Worm (Caenorhabditis elegans): Measurements from ENCODE around the gene Y73B6BL.270.
A peak's percentile ranks its signal among the peaks of the same experiment; 100 is the strongest.

Gene Y73B6BL.270

ce11 chrIV:6333915-6334314 is 31.2 kb upstream of the Y73B6BL.270 start, which contains the start of gene blos-2:
blos-2 (plus strand) TSS chrIV:6334215.
- TF ChIP-seq attf-4 (tag; optimal IDR thresholded peaks at IDR 0.05) (no peak), saeg-2 (GFP tag; IDR thresholded peaks at IDR 0.05) (no peak), dmd-6 (GFP tag; IDR thresholded peaks at IDR 0.05) (no peak), ceh-20 (GFP tag; IDR thresholded peaks at IDR 0.05) (no peak), zfp-3 (GFP tag; conservative IDR thresholded peaks at IDR 0.05) (no peak), nhr-10 (tag; optimal IDR thresholded peaks at IDR 0.05) (no peak), mdl-1 (tag; optimal IDR thresholded peaks at IDR 0.05) (no peak), lin-38 (GFP tag; IDR thresholded peaks at IDR 0.05) (no peak; the same call in 1 of the 2 replicates), ceh-32 (tag; optimal IDR thresholded peaks at IDR 0.05; ENCODE audit: poor library complexity) (no peak), mes-2 (tag; optimal IDR thresholded peaks at IDR 0.05; ENCODE audit: poor library complexity, severe bottlenecking) (no peak), daf-12 (tag; optimal IDR thresholded peaks at IDR 0.05) (no peak), unc-130 (GFP tag; optimal IDR thresholded peaks at IDR 0.05) (no peak)

ce11 chrIV:6335908-6336307 is 29.2 kb upstream of the Y73B6BL.270 start, which contains the start of gene mif-4:
mif-4 (minus strand) TSS chrIV:6335994.
- TF ChIP-seq nhr-237 (tag; optimal IDR thresholded peaks at IDR 0.05) (no peak), pha-4 (GFP tag; IDR thresholded peaks at IDR 0.05) (no peak), pha-4 (tag; optimal IDR thresholded peaks at IDR 0.05) (peak; percentile 24), unc-62 (GFP tag; optimal IDR thresholded peaks at IDR 0.05 in 1 of 2) (peak in 1 of 2 experiments; percentile 43), unc-62 (tag; optimal IDR thresholded peaks at IDR 0.05) (no peak), lir-3 (tag; optimal IDR thresholded peaks at IDR 0.05) (no peak), mdl-1 (tag; optimal IDR thresholded peaks at IDR 0.05) (peak in 1 of 2 experiments; percentile 12), hlh-30 (tag; optimal IDR thresholded peaks at IDR 0.05; ENCODE audit: insufficient read depth) (no peak)

ce11 chrIV:6336748-6337147 is 28.4 kb upstream of the Y73B6BL.270 start:
- TF ChIP-seq dve-1 (tag; optimal IDR thresholded peaks at IDR 0.05; ENCODE audit: insufficient read depth) = peak; percentile 99
- TF ChIP-seq aha-1 (tag) = peak; percentile 99
- TF ChIP-seq aly-2 (tag; optimal IDR thresholded peaks at IDR 0.05) = no peak
- peak; percentile 77; the same call in 1 of the 2 replicates for TF ChIP-seq pha-4 (GFP tag; IDR thresholded peaks at IDR 0.05)
- TF ChIP-seq pha-4 (tag; optimal IDR thresholded peaks at IDR 0.05) = no peak
- TF ChIP-seq egl-27 (tag; optimal IDR thresholded peaks at IDR 0.05) = no peak
- TF ChIP-seq duxl-1 (tag; optimal IDR thresholded peaks at IDR 0.05; ENCODE audit: poor library complexity) = peak; percentile 76
- TF ChIP-seq mep-1 (tag; optimal IDR thresholded peaks at IDR 0.05) = peak; percentile 95
- peak; percentile 75 for TF ChIP-seq mxl-2 (GFP tag; conservative IDR thresholded peaks at IDR 0.05)
- TF ChIP-seq fkh-10 (GFP tag; optimal IDR thresholded peaks at IDR 0.05) = peak; percentile 31
- peak; percentile 82 for TF ChIP-seq zfp-2 (tag; optimal IDR thresholded peaks at IDR 0.05)
- TF ChIP-seq daf-12 (tag; optimal IDR thresholded peaks at IDR 0.05) = no peak
- TF ChIP-seq F49E8.2 (tag; optimal IDR thresholded peaks at IDR 0.05; ENCODE audit: borderline replicate concordance) = no peak
- no peak for TF ChIP-seq nhr-111 (GFP tag; optimal IDR thresholded peaks at IDR 0.05)
- TF ChIP-seq nhr-41 (GFP tag; IDR thresholded peaks at IDR 0.05) = no peak
- TF ChIP-seq saeg-2 (GFP tag; IDR thresholded peaks at IDR 0.05) = peak; percentile 91
- TF ChIP-seq tag-97 (GFP tag; IDR thresholded peaks at IDR 0.05) = no peak
- TF ChIP-seq nhr-237 (tag; optimal IDR thresholded peaks at IDR 0.05) = no peak
- peak; percentile 99 for TF ChIP-seq nhr-48 (tag; optimal IDR thresholded peaks at IDR 0.05)
- peak; percentile 88 for TF ChIP-seq T20F7.1 (GFP tag; optimal IDR thresholded peaks at IDR 0.05)
- peak; percentile 85 for TF ChIP-seq hmg-1.1 (GFP tag; IDR thresholded peaks at IDR 0.05)
- peak; percentile 90 for TF ChIP-seq ctbp-1 (GFP tag; IDR thresholded peaks at IDR 0.05)
- peak; percentile 83; the same call in 1 of the 2 replicates for TF ChIP-seq zfp-3 (GFP tag; conservative IDR thresholded peaks at IDR 0.05)
- TF ChIP-seq lim-7 (GFP tag; IDR thresholded peaks at IDR 0.05) = no peak
- TF ChIP-seq nhr-25 (tag; optimal IDR thresholded peaks at IDR 0.05; ENCODE audit: borderline replicate concordance, insufficient read depth) = peak; percentile 84
- peak; percentile 73 for TF ChIP-seq F37D6.2 (tag; optimal IDR thresholded peaks at IDR 0.05)
- TF ChIP-seq egl-43 (GFP tag; IDR thresholded peaks at IDR 0.05) = peak; percentile 76
- TF ChIP-seq rbr-2 (tag; optimal IDR thresholded peaks at IDR 0.05) = peak; percentile 75
- TF ChIP-seq ceh-20 (GFP tag; IDR thresholded peaks at IDR 0.05) = peak; percentile 97
- TF ChIP-seq nhr-102 (tag; optimal IDR thresholded peaks at IDR 0.05) = peak; percentile 96
- peak; percentile 90 for TF ChIP-seq php-3 (GFP tag; IDR thresholded peaks at IDR 0.05)
- TF ChIP-seq ceh-32 (tag; optimal IDR thresholded peaks at IDR 0.05; ENCODE audit: poor library complexity) = peak; percentile 16
- peak; percentile 100 for TF ChIP-seq hlh-30 (tag; optimal IDR thresholded peaks at IDR 0.05; ENCODE audit: insufficient read depth)
- peak; percentile 38 for TF ChIP-seq nhr-10 (tag; optimal IDR thresholded peaks at IDR 0.05)
- TF ChIP-seq zip-11 (GFP tag; IDR thresholded peaks at IDR 0.05) = no peak
- TF ChIP-seq mdt-29 (GFP tag; IDR thresholded peaks at IDR 0.05) = peak; percentile 95
